Fruit fly (Drosophila melanogaster): ENCODE results near the gene CG12289.
A peak's percentile ranks its signal among the peaks of the same experiment; 100 is the strongest.

- TF ChIP-seq Hr39 (GFP tag; optimal IDR thresholded peaks at IDR 0.05), result peak; percentile 71
- TF ChIP-seq CG4318 (GFP tag; optimal IDR thresholded peaks at IDR 0.05), result peak; percentile 65
- no peak for TF ChIP-seq Eip93F (GFP tag; optimal IDR thresholded peaks at IDR 0.05)
- peak; percentile 61 for TF ChIP-seq dsx (GFP tag; optimal IDR thresholded peaks at IDR 0.05; ENCODE audit: poor library complexity, severe bottlenecking)
- peak; percentile 51 for TF ChIP-seq Ets21C (GFP tag; optimal IDR thresholded peaks at IDR 0.05)
- peak; percentile 66 for TF ChIP-seq Sox102F (GFP tag; optimal IDR thresholded peaks at IDR 0.05)
- TF ChIP-seq CG6854 (GFP tag; optimal IDR thresholded peaks at IDR 0.05), result peak; percentile 5
- peak; percentile 68 for TF ChIP-seq CG3919 (GFP tag; optimal IDR thresholded peaks at IDR 0.05)
- peak; percentile 66 for TF ChIP-seq achi (GFP tag; optimal IDR thresholded peaks at IDR 0.05)
- peak; percentile 47; the same call in 1 of the 2 replicates for TF ChIP-seq CG15336 (GFP tag; IDR thresholded peaks at IDR 0.05)
- TF ChIP-seq cyc (GFP tag; optimal IDR thresholded peaks at IDR 0.05), result peak; percentile 49
Measured at dm6 chr3L:11483135-11483534, 24.9 kb upstream of the CG12289 start.

Data from whole organism, prepupa.